Worm (Caenorhabditis elegans): Measurements from ENCODE around the gene Y14H12B.2.

DNA sequence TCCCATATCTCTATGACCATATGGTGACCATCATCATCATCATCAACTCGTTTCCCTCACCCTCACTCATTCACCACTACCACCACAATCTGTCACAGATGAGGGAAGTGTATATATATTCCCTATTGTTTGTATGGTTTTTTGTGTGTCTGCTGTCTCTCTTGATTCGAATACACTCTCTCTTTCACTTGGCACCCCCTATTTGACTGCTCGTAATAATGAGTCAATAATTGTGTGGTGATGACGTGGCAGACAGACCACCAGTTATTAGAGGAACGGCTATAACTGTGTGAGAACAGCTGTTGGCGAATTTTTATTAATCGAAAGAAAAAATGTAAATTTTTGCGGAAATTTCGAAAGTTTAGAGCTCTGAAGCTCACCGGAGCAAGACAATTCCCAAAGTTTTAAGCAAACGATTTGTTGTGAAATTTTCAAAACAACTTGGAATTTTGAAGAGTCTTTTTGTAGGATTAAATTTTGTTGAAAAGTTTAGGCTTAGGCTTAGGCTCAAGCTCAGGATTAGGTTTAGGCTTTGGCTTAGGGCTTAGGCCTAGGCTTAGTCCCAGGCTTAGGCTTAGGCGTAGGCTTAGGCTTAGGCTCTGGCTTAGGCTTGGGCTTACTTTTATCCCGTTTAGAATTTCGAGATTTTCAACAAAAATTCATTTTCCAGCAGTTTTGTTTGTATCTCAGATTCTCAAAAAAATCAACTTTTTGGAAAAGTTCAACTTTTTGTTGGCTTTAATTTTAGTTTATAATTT lies 24.1 kb upstream of the Y14H12B.2 start:
- TF ChIP-seq M03D4.4 (tag; optimal IDR thresholded peaks at IDR 0.05) (no peak), snpc-4 (tag; optimal IDR thresholded peaks at IDR 0.05) (no peak)

Data from whole organism, mixed stage, embryonic.